Fruit fly (Drosophila melanogaster) S2 (cell line): ENCODE data around the gene CG42758.

Source experiments
- CG8478 ChIP-seq: fragments of >200 bp; optimal IDR thresholded peaks from 2 replicates; lab custom pipeline; 2018
- CTCF ChIP-seq, 2 experiments: fragments of >200 bp; optimal IDR thresholded peaks; 2 replicates each; lab custom pipeline; 2018

- no peak for TF ChIP-seq CG8478 (lab: Kevin White, UChicago)
- no peak for TF ChIP-seq CTCF (optimal IDR thresholded peaks at IDR 0.05; lab: Kevin White, UChicago)
These were observed 13.1 kb downstream of the CG42758 start for dm6 chr3L:14580294-14580693.
